Worm (Caenorhabditis elegans): ENCODE measurements around the gene C25F9.11.

DNA sequence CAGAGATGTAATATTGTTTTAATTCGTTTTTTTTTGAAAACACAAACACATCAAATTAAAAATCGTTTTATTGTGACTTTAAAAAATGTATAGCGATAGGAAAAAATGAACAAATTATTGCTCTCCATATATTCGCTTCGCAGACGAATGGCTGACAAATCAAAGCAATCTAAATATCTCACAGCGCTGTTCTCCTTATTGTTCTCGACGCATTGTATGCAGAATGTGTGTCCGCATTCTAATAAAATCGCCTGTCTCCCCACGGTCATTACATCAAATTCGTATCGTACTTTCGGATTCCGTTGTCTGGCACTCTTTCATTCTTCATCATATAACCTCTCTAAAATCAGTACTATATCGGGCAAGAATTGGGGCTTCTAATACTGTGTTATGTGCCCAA, 45.0 kb upstream of the C25F9.11 start, which contains the start of gene Y43F8B.9:
- TF ChIP-seq him-1 (tag; optimal IDR thresholded peaks at IDR 0.05) (no peak), dao-5 (tag; optimal IDR thresholded peaks at IDR 0.05) (no peak)
